Worm (Caenorhabditis elegans) whole organism, L4 larva: ENCODE data around the gene npr-29.

Source experiments
- D1046.2 ChIP-seq: fragments of 200-800 bp; sonication (Bioruptor generic); IDR thresholded peaks from 2 replicates; pipeline ENCODE4 v1.3.6; 2022; ENCODE audit warnings: missing genetic modification characterization, missing compliant biosample characterization
- F49E8.2 ChIP-seq: sonication (generic microtip); optimal IDR thresholded peaks from 2 replicates; lab custom pipeline; 2016; ENCODE audit warnings: missing compliant biosample characterization, mild to moderate bottlenecking, missing genetic modification characterization, borderline replicate concordance
- R02D3.7 ChIP-seq: fragments of 150-350 bp; sonication (generic microtip); optimal IDR thresholded peaks from 3 replicates; lab custom pipeline; 2014; ENCODE audit warnings: missing biosample characterization, missing genetic modification characterization
- T26A8.4 ChIP-seq: fragments of 200-800 bp; sonication (Bioruptor generic); IDR thresholded peaks from 2 replicates; pipeline ENCODE4 v1.3.6; 2022; ENCODE audit warnings: missing genetic modification characterization, missing compliant biosample characterization
- Y105C5A.15 ChIP-seq: fragments of 200-800 bp; sonication (Bioruptor generic); IDR thresholded peaks from 2 replicates; pipeline ENCODE4 v1.3.6; 2022; ENCODE audit warnings: missing genetic modification characterization, missing compliant biosample characterization
- Y48G9A.11 ChIP-seq: fragments of 200-800 bp; sonication (Bioruptor generic); IDR thresholded peaks from 2 replicates; pipeline ENCODE4 v1.3.6; 2022; ENCODE audit warnings: missing genetic modification reagents, missing genetic modification characterization, missing compliant biosample characterization
- Y5F2A.4 ChIP-seq: fragments of 200-800 bp; sonication (Bioruptor generic); optimal IDR thresholded peaks from 2 replicates; lab custom pipeline; 2018; ENCODE audit warnings: mild to moderate bottlenecking, missing genetic modification characterization, missing compliant biosample characterization
- ZK337.2 ChIP-seq: fragments of 200-800 bp; sonication (Bioruptor generic); IDR thresholded peaks from 2 replicates; pipeline ENCODE4 v1.3.6; 2022; ENCODE audit warnings: missing genetic modification reagents, missing genetic modification characterization, missing compliant biosample characterization
- aha-1 ChIP-seq: fragments of 150-350 bp; peaks from one replicate; lab custom pipeline; 2014; ENCODE audit warnings: missing biosample characterization, missing genetic modification characterization
- aly-2 ChIP-seq: sonication (generic microtip); optimal IDR thresholded peaks from 2 replicates; lab custom pipeline; 2018; ENCODE audit warnings: missing biosample characterization, missing genetic modification characterization
- ceh-44 ChIP-seq: fragments of 200-800 bp; sonication (Bioruptor generic); IDR thresholded peaks from 2 replicates; pipeline ENCODE4 v1.3.6; 2022; ENCODE audit warnings: missing genetic modification reagents, missing genetic modification characterization, missing compliant biosample characterization
- ceh-82 ChIP-seq: sonication (generic microtip); optimal IDR thresholded peaks from 2 replicates; lab custom pipeline; 2017; ENCODE audit warnings: missing biosample characterization, missing genetic modification characterization
- daf-12 ChIP-seq: fragments of 150-350 bp; optimal IDR thresholded peaks from 2 replicates; lab custom pipeline; 2014; ENCODE audit warnings: missing biosample characterization, missing genetic modification reagents, missing genetic modification characterization
- daf-16 ChIP-seq, 3 experiments: sonication (generic microtip); optimal IDR thresholded peaks; 2 replicates each; lab custom pipeline; 2016 to 2017; ENCODE audit warnings: missing genetic modification characterization in 3 of 3, missing genetic modification reagents in 3 of 3, mild to moderate bottlenecking in 2 of 3, missing compliant biosample characterization in 2 of 3, missing biosample characterization in 1 of 3, moderate library complexity in 1 of 3
- daf-19 ChIP-seq: fragments of 200-800 bp; sonication (Bioruptor generic); conservative IDR thresholded peaks from 2 replicates; pipeline ENCODE4 v1.3.6; 2022; ENCODE audit warnings: missing genetic modification characterization, missing compliant biosample characterization
- dmd-6 ChIP-seq: fragments of 200-800 bp; sonication (Bioruptor generic); IDR thresholded peaks from 2 replicates; pipeline ENCODE4 v1.3.6; 2022; ENCODE audit warnings: missing genetic modification reagents, missing genetic modification characterization, missing compliant biosample characterization
- dpl-1 ChIP-seq: fragments of 150-350 bp; optimal IDR thresholded peaks from 2 replicates; lab custom pipeline; 2014; ENCODE audit warnings: missing biosample characterization, missing genetic modification reagents, missing genetic modification characterization
- dve-1 ChIP-seq: sonication (generic microtip); optimal IDR thresholded peaks from 2 replicates; lab custom pipeline; 2017; ENCODE audit warnings: antibody characterized with exemption, mild to moderate bottlenecking, missing genetic modification characterization, missing compliant biosample characterization; ENCODE audit not compliant: insufficient read depth
- egl-27 ChIP-seq: sonication (generic microtip); optimal IDR thresholded peaks from 3 replicates; lab custom pipeline; 2017; ENCODE audit warnings: missing biosample characterization, missing genetic modification reagents, missing genetic modification characterization
- gei-8 ChIP-seq: fragments of 200-800 bp; sonication (Bioruptor generic); optimal IDR thresholded peaks from 2 replicates; lab custom pipeline; 2018; ENCODE audit warnings: mild to moderate bottlenecking, missing genetic modification characterization, missing compliant biosample characterization
- hlh-11 ChIP-seq: fragments of 200-800 bp; sonication (Bioruptor generic); optimal IDR thresholded peaks from 2 replicates; lab custom pipeline; 2018; ENCODE audit warnings: mild to moderate bottlenecking, missing genetic modification characterization, missing compliant biosample characterization
- lin-15B ChIP-seq: fragments of 150-350 bp; sonication (generic microtip); optimal IDR thresholded peaks from 3 replicates; lab custom pipeline; 2014; ENCODE audit warnings: missing biosample characterization, missing genetic modification characterization
- lin-29 ChIP-seq: fragments of 200-800 bp; sonication (Bioruptor generic); IDR thresholded peaks from 2 replicates; pipeline ENCODE4 v1.3.6; 2022; ENCODE audit warnings: missing genetic modification reagents, missing genetic modification characterization, missing compliant biosample characterization
- lsy-2 ChIP-seq, 2 experiments: fragments of 150-350 bp in 1 of 2; sonication (generic microtip) in 1 of 2; optimal IDR thresholded peaks; 2 replicates each; lab custom pipeline; 2014 to 2017; ENCODE audit warnings: missing biosample characterization in 2 of 2, missing genetic modification characterization in 2 of 2
- madf-9 ChIP-seq: fragments of 200-800 bp; sonication (Bioruptor generic); conservative IDR thresholded peaks from 2 replicates; pipeline ENCODE4 v1.3.6; 2022; ENCODE audit warnings: missing genetic modification reagents, missing genetic modification characterization, missing compliant biosample characterization
- nhr-11 ChIP-seq: fragments of 150-350 bp; optimal IDR thresholded peaks from 2 replicates; lab custom pipeline; 2014; ENCODE audit warnings: missing biosample characterization, missing genetic modification characterization
- nhr-111 ChIP-seq: fragments of 200-800 bp; sonication (Bioruptor generic); optimal IDR thresholded peaks from 2 replicates; lab custom pipeline; 2018; ENCODE audit warnings: mild to moderate bottlenecking, missing genetic modification characterization, missing compliant biosample characterization
- nhr-237 ChIP-seq: sonication (generic microtip); optimal IDR thresholded peaks from 2 replicates; lab custom pipeline; 2017; ENCODE audit warnings: missing biosample characterization, missing genetic modification characterization
- nhr-28 ChIP-seq: fragments of 150-350 bp; optimal IDR thresholded peaks from 2 replicates; lab custom pipeline; 2014; ENCODE audit warnings: missing biosample characterization, missing genetic modification characterization
- nhr-6 ChIP-seq: fragments of 150-350 bp; optimal IDR thresholded peaks from 2 replicates; lab custom pipeline; 2014; ENCODE audit warnings: missing biosample characterization, missing genetic modification characterization
- pqm-1 ChIP-seq: sonication (generic microtip); optimal IDR thresholded peaks from 2 replicates; lab custom pipeline; 2017; ENCODE audit warnings: missing biosample characterization, missing genetic modification characterization
- rbr-2 ChIP-seq: sonication (generic microtip); optimal IDR thresholded peaks from 2 replicates; lab custom pipeline; 2016; ENCODE audit warnings: missing genotype, missing genetic modification characterization, missing compliant biosample characterization
- set-16 ChIP-seq: fragments of 200-800 bp; sonication (Bioruptor generic); IDR thresholded peaks from 2 replicates; pipeline ENCODE4 v1.3.6; 2022; ENCODE audit warnings: missing genetic modification reagents, missing genetic modification characterization, missing compliant biosample characterization
- spr-3 ChIP-seq: fragments of 200-800 bp; sonication (Bioruptor generic); optimal IDR thresholded peaks from 2 replicates; lab custom pipeline; 2018; ENCODE audit warnings: mild to moderate bottlenecking, missing genetic modification characterization, missing compliant biosample characterization
- tag-97 ChIP-seq: fragments of 200-800 bp; sonication (Bioruptor generic); IDR thresholded peaks from 2 replicates; pipeline ENCODE4 v1.3.6; 2022; ENCODE audit warnings: missing genetic modification characterization, missing compliant biosample characterization
- tra-1 ChIP-seq: fragments of 200-800 bp; sonication (Bioruptor generic); IDR thresholded peaks from 2 replicates; pipeline ENCODE4 v1.3.6; 2022; ENCODE audit warnings: missing genetic modification reagents, missing genetic modification characterization, missing compliant biosample characterization
- unc-39 ChIP-seq: sonication (generic microtip); optimal IDR thresholded peaks from 2 replicates; lab custom pipeline; 2017; ENCODE audit warnings: missing biosample characterization, missing genetic modification characterization
- vab-7 ChIP-seq: fragments of 200-800 bp; sonication (Bioruptor generic); IDR thresholded peaks from 2 replicates; pipeline ENCODE4 v1.3.6; 2022; ENCODE audit warnings: missing genetic modification reagents, missing genetic modification characterization, missing compliant biosample characterization
- zfp-2 ChIP-seq: sonication (generic microtip); optimal IDR thresholded peaks from 2 replicates; lab custom pipeline; 2016; ENCODE audit warnings: mild to moderate bottlenecking, missing genetic modification characterization, missing compliant biosample characterization
- zfp-3 ChIP-seq: fragments of 200-800 bp; sonication (Bioruptor generic); conservative IDR thresholded peaks from 2 replicates; pipeline ENCODE4 v1.3.6; 2022; ENCODE audit warnings: missing genetic modification reagents, missing genetic modification characterization, missing compliant biosample characterization
- zip-2 ChIP-seq: fragments of 150-350 bp; optimal IDR thresholded peaks from 2 replicates; lab custom pipeline; 2014; ENCODE audit warnings: missing biosample characterization, missing genetic modification characterization
- ztf-11 ChIP-seq: fragments of 150-350 bp; optimal IDR thresholded peaks from 2 replicates; lab custom pipeline; 2014; ENCODE audit warnings: missing biosample characterization, missing genetic modification characterization
- ztf-7 ChIP-seq: fragments of 150-350 bp; optimal IDR thresholded peaks from 2 replicates; lab custom pipeline; 2014; ENCODE audit warnings: missing biosample characterization, missing genetic modification characterization

The npr-29 gene

ce11 chrIII:9215367-9215766 is at the start of gene npr-29:
Gene npr-29, minus strand, starts transcription at chrIII:9215467.
- no peak for TF ChIP-seq nhr-11 (tag; lab: Kevin White, UChicago)
- TF ChIP-seq zfp-2 (tag; lab: Kevin White, UChicago): no peak
- TF ChIP-seq Y5F2A.4 (GFP tag; lab: Kevin White, UChicago): no peak

- TF ChIP-seq Y48G9A.11 (GFP tag; lab: Robert Waterston, UW): no peak
- no peak for TF ChIP-seq vab-7 (GFP tag; lab: Robert Waterston, UW)
- no peak for TF ChIP-seq ztf-7
- no peak for TF ChIP-seq lin-15B (tag; lab: Kevin White, UChicago)
- no peak for TF ChIP-seq daf-12
- no peak for TF ChIP-seq nhr-111 (GFP tag; lab: Kevin White, UChicago)
- no peak for TF ChIP-seq madf-9
- TF ChIP-seq tag-97 (GFP tag; lab: Robert Waterston, UW): no peak
- no peak for TF ChIP-seq dpl-1
- TF ChIP-seq unc-39 (tag; lab: Kevin White, UChicago): no peak
- peak; percentile 96 for TF ChIP-seq aha-1 (tag; lab: Kevin White, UChicago)
- no peak for TF ChIP-seq R02D3.7
- TF ChIP-seq daf-16 (GFP tag; optimal IDR thresholded peaks at IDR 0.05; lab: Kevin White, UChicago): no peak
- peak; percentile 62 for TF ChIP-seq daf-16 (tag; optimal IDR thresholded peaks at IDR 0.05; lab: Kevin White, UChicago)
- no peak for TF ChIP-seq D1046.2 (GFP tag; lab: Robert Waterston, UW)
- no peak for TF ChIP-seq Y105C5A.15 (GFP tag; lab: Robert Waterston, UW)
- no peak for TF ChIP-seq zfp-2 (tag; lab: Kevin White, UChicago)
- TF ChIP-seq set-16: no peak
- no peak for TF ChIP-seq tra-1 (GFP tag; lab: Robert Waterston, UW)
- no peak for TF ChIP-seq zfp-3 (GFP tag; lab: Robert Waterston, UW)
- peak; percentile 40 for TF ChIP-seq nhr-28
- TF ChIP-seq rbr-2: no peak
- no peak for TF ChIP-seq T26A8.4 (GFP tag; lab: Robert Waterston, UW)
- TF ChIP-seq dmd-6 (GFP tag; lab: Robert Waterston, UW): peak; percentile 28; the same call in 1 of the 2 replicates
- TF ChIP-seq lin-29: no peak
- no peak for TF ChIP-seq ZK337.2 (GFP tag; lab: Robert Waterston, UW)
- no peak for TF ChIP-seq nhr-237 (tag; lab: Kevin White, UChicago)
- TF ChIP-seq aly-2 (tag; lab: Kevin White, UChicago): no peak
- TF ChIP-seq daf-19: no peak
- peak; percentile 26 for TF ChIP-seq dve-1 (tag; lab: Kevin White, UChicago)
- TF ChIP-seq ztf-11 (tag; lab: Kevin White, UChicago): no peak
- no peak for TF ChIP-seq lsy-2 (tag; optimal IDR thresholded peaks at IDR 0.05; lab: Kevin White, UChicago)
- TF ChIP-seq nhr-6 (tag; lab: Kevin White, UChicago): no peak
- no peak for TF ChIP-seq zip-2 (tag; lab: Kevin White, UChicago)
- TF ChIP-seq hlh-11 (tag; lab: Kevin White, UChicago): peak; percentile 37
- no peak for TF ChIP-seq ceh-44 (GFP tag; lab: Robert Waterston, UW)
- peak; percentile 20 for TF ChIP-seq pqm-1 (tag; lab: Kevin White, UChicago)
- no peak for TF ChIP-seq F49E8.2 (tag; lab: Kevin White, UChicago)
- TF ChIP-seq spr-3 (GFP tag; lab: Kevin White, UChicago): no peak
- TF ChIP-seq ceh-82: no peak
- no peak for TF ChIP-seq egl-27 (tag; lab: Kevin White, UChicago)
- TF ChIP-seq gei-8 (GFP tag; lab: Kevin White, UChicago): no peak
Observed at ce11 chrIII:9258510-9258909, 43.2 kb upstream of the npr-29 start.
